Fruit fly (Drosophila melanogaster) whole organism, pupa: ENCODE data around the gene TyrRS.
A peak's percentile ranks its signal among the peaks of the same experiment; 100 is the strongest.

Experiments
- CG10348 ChIP-seq: fragments of 200-800 bp; sonication (Bioruptor generic); IDR thresholded peaks from 2 replicates; pipeline ENCODE4 v1.3.6; 2022; ENCODE audit warnings: missing biosample characterization, missing genetic modification characterization
- CG12605 ChIP-seq: fragments of 200-800 bp; sonication (Bioruptor generic); IDR thresholded peaks from 2 replicates; pipeline ENCODE4 v1.3.6; 2022; ENCODE audit warnings: missing biosample characterization, missing genetic modification characterization
- CG13204 ChIP-seq: fragments of 200-800 bp; sonication (Bioruptor generic); optimal IDR thresholded peaks from 2 replicates; lab custom pipeline; 2018; ENCODE audit warnings: missing biosample characterization, mild to moderate bottlenecking, missing genetic modification characterization, moderate library complexity
- CG14655 ChIP-seq: fragments of 200-800 bp; sonication (Bioruptor generic); optimal IDR thresholded peaks from 3 replicates; lab custom pipeline; 2017; ENCODE audit warnings: mild to moderate bottlenecking, missing biosample characterization, missing genetic modification reagents, missing genetic modification characterization
- CG15710 ChIP-seq: fragments of 200-800 bp; sonication (Bioruptor generic); optimal IDR thresholded peaks from 2 replicates; lab custom pipeline; 2018; ENCODE audit warnings: missing biosample characterization, mild to moderate bottlenecking, missing genetic modification characterization, moderate library complexity
- CG17806 ChIP-seq: fragments of 200-800 bp; sonication (Bioruptor generic); optimal IDR thresholded peaks from 2 replicates; lab custom pipeline; 2018; ENCODE audit warnings: missing biosample characterization, mild to moderate bottlenecking, missing genetic modification characterization, moderate library complexity
- CG32121 ChIP-seq: fragments of 200-800 bp; sonication (Bioruptor generic); IDR thresholded peaks from 2 replicates; pipeline ENCODE4 v1.3.6; 2022; ENCODE audit warnings: missing biosample characterization, missing genetic modification characterization
- CG34367 ChIP-seq: fragments of 200-800 bp; sonication (Bioruptor generic); optimal IDR thresholded peaks from 2 replicates; lab custom pipeline; 2018; ENCODE audit warnings: missing biosample characterization, mild to moderate bottlenecking, missing genetic modification characterization
- CG4496 ChIP-seq: fragments of 200-800 bp; sonication (Bioruptor generic); IDR thresholded peaks from 3 replicates; pipeline ENCODE4 v1.3.6; 2022; ENCODE audit warnings: missing biosample characterization, missing genetic modification characterization
- CG8159 ChIP-seq: fragments of 200-800 bp; sonication (Bioruptor generic); optimal IDR thresholded peaks from 3 replicates; lab custom pipeline; 2018; ENCODE audit warnings: missing biosample characterization, mild to moderate bottlenecking, missing genetic modification characterization, moderate library complexity
- CG8301 ChIP-seq: fragments of 200-800 bp; sonication (Bioruptor generic); optimal IDR thresholded peaks from 2 replicates; lab custom pipeline; 2018; ENCODE audit warnings: missing biosample characterization, mild to moderate bottlenecking, missing genetic modification characterization
- CG9948 ChIP-seq: fragments of 200-800 bp; sonication (Bioruptor generic); optimal IDR thresholded peaks from 2 replicates; lab custom pipeline; 2018; ENCODE audit warnings: missing biosample characterization, mild to moderate bottlenecking, missing genetic modification characterization, moderate library complexity
- D1 ChIP-seq: fragments of 200-800 bp; sonication (Bioruptor generic); optimal IDR thresholded peaks from 2 replicates; lab custom pipeline; 2018; ENCODE audit warnings: missing biosample characterization, mild to moderate bottlenecking, missing genetic modification characterization, moderate library complexity
- EcR ChIP-seq: fragments of 200-800 bp; sonication (Bioruptor generic); optimal IDR thresholded peaks from 3 replicates; lab custom pipeline; 2019; ENCODE audit warnings: missing biosample characterization, missing genetic modification characterization, mild to moderate bottlenecking, moderate library complexity, missing genetic modification reagents
- Ets98B ChIP-seq: fragments of 200-800 bp; sonication (Bioruptor generic); IDR thresholded peaks from 2 replicates; pipeline ENCODE4 v1.3.6; 2022; ENCODE audit warnings: missing biosample characterization, missing genetic modification characterization
- Pif1A ChIP-seq: fragments of 200-800 bp; sonication (Bioruptor generic); optimal IDR thresholded peaks from 3 replicates; lab custom pipeline; 2016; ENCODE audit warnings: missing biosample characterization, missing genetic modification characterization
- Pif1B ChIP-seq: fragments of 200-800 bp; sonication (Bioruptor generic); optimal IDR thresholded peaks from 3 replicates; lab custom pipeline; 2016; ENCODE audit warnings: missing biosample characterization, missing genetic modification characterization
- Snoo ChIP-seq: fragments of 200-800 bp; sonication (Bioruptor generic); optimal IDR thresholded peaks from 3 replicates; lab custom pipeline; 2017; ENCODE audit warnings: missing biosample characterization, mild to moderate bottlenecking, missing genetic modification characterization, inconsistent platforms
- fd96Ca ChIP-seq: fragments of 200-800 bp; sonication (Bioruptor generic); IDR thresholded peaks from 3 replicates; pipeline ENCODE4 v1.3.6; 2022; ENCODE audit warnings: missing biosample characterization, missing genetic modification characterization
- gl ChIP-seq: fragments of 200-800 bp; sonication (Bioruptor generic); optimal IDR thresholded peaks from 2 replicates; lab custom pipeline; 2018; ENCODE audit warnings: missing biosample characterization, mild to moderate bottlenecking, missing genetic modification characterization
- rn ChIP-seq: fragments of 200-800 bp; sonication (Bioruptor generic); IDR thresholded peaks from 2 replicates; pipeline ENCODE4 v1.3.6; 2022; ENCODE audit warnings: missing biosample characterization, missing genetic modification characterization

TyrRS gene

DNA sequence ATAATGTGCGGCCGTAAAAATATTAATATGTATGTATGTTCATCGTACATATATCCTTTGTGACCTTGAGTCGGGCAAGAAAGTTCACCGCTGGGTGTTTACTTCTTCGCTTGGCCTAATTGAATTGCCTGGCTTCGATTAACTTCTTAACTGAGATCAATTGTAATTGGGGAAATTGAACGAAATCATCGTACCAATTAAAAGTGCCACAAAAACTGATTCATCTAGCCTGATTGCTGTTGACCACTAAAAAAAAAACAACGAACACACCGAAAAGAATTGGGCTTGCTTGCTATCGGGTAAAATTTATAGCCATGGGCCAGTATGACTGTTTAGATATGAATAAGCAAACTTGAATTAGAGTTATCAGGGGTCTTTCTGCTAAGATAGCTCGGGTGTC is 16.8 kb downstream of the TyrRS start:
- TF ChIP-seq fd96Ca (no peak), gl (tag; lab: Kevin White, UChicago) (no peak), CG10348 (GFP tag; lab: Robert Waterston, UW) (no peak), CG8159 (tag; lab: Kevin White, UChicago) (no peak), CG15710 (tag; lab: Kevin White, UChicago) (no peak), CG32121 (GFP tag; lab: Robert Waterston, UW) (no peak), CG4496 (no peak), CG13204 (GFP tag; lab: Kevin White, UChicago) (no peak), Snoo (no peak), CG12605 (GFP tag; lab: Robert Waterston, UW) (no peak), CG17806 (tag; lab: Kevin White, UChicago) (no peak), rn (no peak), CG8301 (tag; lab: Kevin White, UChicago) (no peak), CG34367 (tag; lab: Kevin White, UChicago) (no peak)

DNA sequence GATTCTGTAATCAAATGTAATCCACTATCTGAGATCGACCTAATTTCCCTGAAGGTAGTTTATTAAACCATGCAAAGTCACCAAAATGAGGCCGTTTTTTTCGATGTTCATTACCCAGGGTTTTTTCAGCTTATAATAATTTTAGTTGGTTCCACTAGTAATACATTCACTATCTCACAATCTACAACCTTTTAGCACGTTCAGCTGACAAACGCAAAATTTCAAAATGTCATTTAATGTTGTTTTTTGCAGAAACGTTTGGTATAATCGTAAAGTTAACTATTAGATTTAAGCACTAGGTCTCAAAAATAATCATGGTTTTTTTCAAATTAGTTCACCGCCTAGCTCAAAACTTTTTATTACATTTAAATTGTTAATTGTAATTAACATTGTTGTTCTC is 18.9 kb downstream of the TyrRS start, which contains the start of gene CG44836:
Gene CG44836 (minus strand): TSS at position 101 of the 400 bp plus-strand sequence.
- TF ChIP-seq Ets98B (GFP tag; lab: Robert Waterston, UW) (no peak), EcR (no peak), Pif1B (GFP tag; lab: Kevin White, UChicago) (no peak), gl (tag; lab: Kevin White, UChicago) (no peak), rn (no peak), CG34367 (tag; lab: Kevin White, UChicago) (no peak), CG14655 (GFP tag; lab: Kevin White, UChicago) (no peak), Pif1A (GFP tag; lab: Kevin White, UChicago) (no peak), fd96Ca (no peak), Snoo (no peak), CG17806 (tag; lab: Kevin White, UChicago) (no peak), CG32121 (GFP tag; lab: Robert Waterston, UW) (no peak), CG13204 (GFP tag; lab: Kevin White, UChicago) (no peak), CG8301 (tag; lab: Kevin White, UChicago) (no peak), CG12605 (GFP tag; lab: Robert Waterston, UW) (no peak)
- TF ChIP-seq, all 21 proteins: peak for 0

DNA sequence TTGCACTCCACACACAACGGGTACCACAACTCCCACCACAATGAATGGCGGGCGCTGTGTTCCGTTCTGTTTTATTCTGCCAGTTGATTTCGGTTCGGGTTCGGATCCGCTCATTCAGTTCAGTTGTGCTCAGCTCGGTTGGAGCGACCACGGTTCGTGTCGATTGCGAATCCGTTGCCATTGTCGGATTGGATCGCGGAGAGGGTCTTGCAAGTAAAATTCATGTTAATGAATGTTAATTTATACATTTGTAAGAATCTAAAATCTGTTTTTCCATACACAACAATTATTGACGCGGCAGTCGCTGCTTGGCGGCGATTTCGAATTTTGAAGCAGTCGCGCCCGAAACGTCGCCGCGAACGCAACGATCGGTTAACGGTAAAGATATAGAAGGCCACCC is 24.6 kb downstream of the TyrRS start, which contains the start of gene Gagr:
Gene Gagr (plus strand): TSS at position 81 of the 400 bp plus-strand sequence.
- TF ChIP-seq CG9948: no peak
- no peak for TF ChIP-seq CG34367 (tag; lab: Kevin White, UChicago)
- no peak for TF ChIP-seq CG17806 (tag; lab: Kevin White, UChicago)

DNA sequence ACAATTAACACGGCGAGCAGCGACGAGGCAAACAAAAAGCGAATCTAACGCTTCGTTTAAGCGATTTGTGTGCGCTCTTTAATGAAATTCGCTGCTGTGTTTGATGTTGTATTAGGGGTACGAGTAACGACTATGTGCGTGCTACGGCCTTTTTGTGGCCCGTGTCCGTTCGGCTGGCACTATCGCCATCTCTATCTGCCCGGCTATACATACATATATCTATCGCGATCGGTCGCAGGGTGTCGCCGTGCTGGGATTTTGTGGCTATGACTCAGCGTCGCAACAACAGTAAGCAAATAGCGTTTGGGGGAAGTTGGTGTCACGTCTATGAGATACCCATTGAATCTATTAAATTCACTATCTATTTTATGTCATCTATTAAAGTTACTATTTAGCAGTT is 25.4 kb downstream of the TyrRS start:
- no peak for TF ChIP-seq CG13204 (GFP tag; lab: Kevin White, UChicago)
- TF ChIP-seq CG17806 (tag; lab: Kevin White, UChicago): no peak
- TF ChIP-seq rn: no peak
- no peak for TF ChIP-seq gl (tag; lab: Kevin White, UChicago)
- TF ChIP-seq fd96Ca: no peak
- no peak for TF ChIP-seq Pif1B (GFP tag; lab: Kevin White, UChicago)
- no peak for TF ChIP-seq Snoo
- no peak for TF ChIP-seq CG15710 (tag; lab: Kevin White, UChicago)
- no peak for TF ChIP-seq Ets98B (GFP tag; lab: Robert Waterston, UW)
- TF ChIP-seq CG10348 (GFP tag; lab: Robert Waterston, UW): no peak
- TF ChIP-seq CG34367 (tag; lab: Kevin White, UChicago): no peak

DNA sequence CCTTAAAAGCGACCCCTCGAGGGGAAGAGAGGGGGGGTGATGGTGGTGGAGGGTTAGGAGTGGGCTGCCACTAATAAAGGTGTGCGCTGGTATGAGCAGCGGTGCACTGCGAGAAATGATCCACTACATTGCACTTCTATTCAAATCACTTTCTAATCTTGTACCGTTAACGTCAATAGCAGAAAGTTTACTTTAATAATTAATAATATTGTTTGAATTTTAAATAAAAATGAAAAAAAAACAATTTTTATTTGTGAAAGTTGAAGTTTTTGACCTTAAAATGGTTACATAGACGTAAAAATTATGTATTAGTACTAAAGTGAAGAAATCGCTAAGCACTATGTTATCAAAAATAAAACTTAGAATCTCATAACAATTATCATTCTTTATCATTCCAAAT is 26.2 kb downstream of the TyrRS start:
- TF ChIP-seq CG34367 (tag; lab: Kevin White, UChicago) (no peak), CG8159 (tag; lab: Kevin White, UChicago) (peak; percentile 9), CG9948 (peak; percentile 34), CG14655 (GFP tag; lab: Kevin White, UChicago) (peak; percentile 55), Snoo (no peak), CG17806 (tag; lab: Kevin White, UChicago) (peak; percentile 6), CG15710 (tag; lab: Kevin White, UChicago) (peak; percentile 9)

DNA sequence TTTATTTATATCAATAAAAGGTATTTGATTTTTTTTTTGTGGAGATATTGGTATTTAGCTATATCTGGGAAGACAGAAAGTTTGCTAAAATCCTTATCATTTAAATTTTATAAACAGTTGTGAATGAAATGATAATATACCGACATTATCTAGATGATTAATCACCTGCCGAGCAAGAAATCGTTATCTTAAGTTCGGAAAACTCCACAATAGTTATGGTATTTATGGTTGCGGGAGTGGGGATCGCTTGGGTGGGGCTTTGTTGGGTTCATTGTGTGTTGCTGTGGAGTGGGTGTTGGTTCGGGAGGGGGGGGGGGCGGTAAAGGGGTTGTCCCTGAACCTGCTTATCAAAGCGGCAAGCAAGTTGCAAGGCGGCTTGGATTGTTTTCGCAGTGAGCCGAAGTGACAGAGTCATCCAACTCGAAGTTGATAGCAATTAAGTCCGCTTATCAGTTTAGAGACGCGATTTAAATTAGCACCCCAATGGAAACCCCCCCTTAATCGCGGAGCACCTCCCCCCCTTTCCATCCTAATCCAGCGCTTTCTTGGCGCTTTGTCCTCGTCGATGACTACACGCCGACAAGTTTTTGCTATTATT is 26.8 kb downstream of the TyrRS start:
- no peak for TF ChIP-seq Snoo
- 0 out of 3 replicates have a peak, but pooled peaks have one; percentile 20 for TF ChIP-seq fd96Ca
- no peak for TF ChIP-seq rn
- TF ChIP-seq EcR: peak; percentile 91

DNA sequence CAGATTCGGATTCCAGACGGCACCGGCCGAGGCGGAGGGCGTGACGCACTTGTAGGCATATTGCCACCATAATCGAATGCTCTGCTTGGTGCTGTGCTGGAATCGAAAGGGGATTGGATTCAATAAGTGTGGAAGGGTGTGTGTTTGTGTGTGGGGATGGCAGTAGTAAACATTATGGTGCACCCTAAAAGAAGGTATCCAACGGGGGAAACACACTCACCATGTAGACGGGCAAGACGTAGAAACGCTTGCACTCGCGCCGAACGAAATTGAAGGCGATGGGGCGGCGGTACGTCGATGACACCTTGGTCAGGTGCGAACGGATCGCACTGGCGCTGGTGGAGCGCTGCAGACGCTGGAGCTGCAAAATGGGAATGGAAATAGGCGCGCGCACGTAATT is 27.8 kb downstream of the TyrRS start:
- TF ChIP-seq Pif1B (GFP tag; lab: Kevin White, UChicago): no peak
- 0 out of 3 replicates have a peak, but pooled peaks have one; percentile 5 for TF ChIP-seq fd96Ca
- TF ChIP-seq, all 21 proteins: peak for 1

DNA sequence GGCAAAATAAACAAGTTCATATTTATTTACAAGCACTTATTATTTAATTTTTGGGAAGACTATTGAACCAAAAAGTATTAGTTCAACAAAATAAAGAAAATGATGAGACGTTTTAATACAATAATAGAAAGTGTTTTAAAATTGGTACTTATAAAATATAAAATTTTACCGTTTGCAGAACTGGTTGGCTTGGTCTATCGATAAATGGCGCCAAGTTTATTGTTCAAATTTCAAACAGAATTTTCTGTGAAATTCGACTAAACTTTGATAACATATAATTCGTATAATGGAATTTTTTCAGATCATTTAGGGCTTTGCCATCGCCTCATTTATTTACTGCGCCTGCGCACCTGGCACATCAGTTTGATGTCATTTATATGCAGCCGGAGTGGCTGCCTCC is 28.3 kb downstream of the TyrRS start:
- TF ChIP-seq rn (no peak), CG10348 (GFP tag; lab: Robert Waterston, UW) (no peak), CG14655 (GFP tag; lab: Kevin White, UChicago) (no peak), CG17806 (tag; lab: Kevin White, UChicago) (no peak), D1 (tag; lab: Kevin White, UChicago) (no peak), CG8159 (tag; lab: Kevin White, UChicago) (no peak), CG13204 (GFP tag; lab: Kevin White, UChicago) (no peak), CG4496 (no peak), CG12605 (GFP tag; lab: Robert Waterston, UW) (no peak), Ets98B (GFP tag; lab: Robert Waterston, UW) (no peak), CG8301 (tag; lab: Kevin White, UChicago) (no peak), CG32121 (GFP tag; lab: Robert Waterston, UW) (no peak), Pif1A (GFP tag; lab: Kevin White, UChicago) (no peak), Pif1B (GFP tag; lab: Kevin White, UChicago) (no peak), Snoo (no peak)
- TF ChIP-seq, all 21 proteins: peak for 0
